Worm (Caenorhabditis elegans) whole organism, L1 larva: Measurements from ENCODE around the gene scp-1.

ENCODE experiments used
- C04F5.9 ChIP-seq: sonication (generic microtip); optimal IDR thresholded peaks from 2 replicates; lab custom pipeline; 2016; ENCODE audit warnings: missing genetic modification characterization, missing compliant biosample characterization
- C16A3.4 ChIP-seq: fragments of 150-350 bp; optimal IDR thresholded peaks from 2 replicates; lab custom pipeline; 2014; ENCODE audit warnings: missing biosample characterization, missing genetic modification characterization
- C34B4.2 ChIP-seq: sonication (generic microtip); optimal IDR thresholded peaks from 2 replicates; lab custom pipeline; 2017; ENCODE audit warnings: mild to moderate bottlenecking, missing genetic modification characterization, missing compliant biosample characterization
- F16B12.6 ChIP-seq: fragments of 150-350 bp; optimal IDR thresholded peaks from 2 replicates; lab custom pipeline; 2014; ENCODE audit warnings: missing biosample characterization, missing genetic modification characterization
- aha-1 ChIP-seq: fragments of 150-350 bp; optimal IDR thresholded peaks from 2 replicates; lab custom pipeline; 2014; ENCODE audit warnings: missing biosample characterization, missing genetic modification characterization
- aly-2 ChIP-seq: fragments of 150-350 bp; optimal IDR thresholded peaks from 2 replicates; lab custom pipeline; 2014; ENCODE audit warnings: missing biosample characterization, missing genetic modification characterization
- ama-1 ChIP-seq: fragments of 150-350 bp; optimal IDR thresholded peaks from 2 replicates; lab custom pipeline; 2014
- ceh-63 ChIP-seq: fragments of 200-800 bp; sonication (Bioruptor generic); optimal IDR thresholded peaks from 2 replicates; lab custom pipeline; 2018; ENCODE audit warnings: mild to moderate bottlenecking, missing genetic modification characterization, missing compliant biosample characterization
- ceh-8 ChIP-seq: fragments of 200-800 bp; sonication (Bioruptor generic); optimal IDR thresholded peaks from 2 replicates; lab custom pipeline; 2018; ENCODE audit warnings: mild to moderate bottlenecking, missing genetic modification characterization, moderate library complexity, missing compliant biosample characterization
- ceh-82 ChIP-seq, 3 experiments: fragments of 150-350 bp in 1 of 3; sonication (generic microtip) in 2 of 3; optimal IDR thresholded peaks; 2 replicates each; lab custom pipeline; 2014 to 2017; ENCODE audit warnings: missing biosample characterization in 3 of 3, missing genetic modification characterization in 3 of 3
- ceh-88 ChIP-seq: fragments of 200-800 bp; sonication (Bioruptor generic); IDR thresholded peaks from 2 replicates; pipeline ENCODE4 v1.3.6; 2022; ENCODE audit warnings: missing genetic modification characterization, missing compliant biosample characterization
- dpl-1 ChIP-seq, 3 experiments: fragments of 150-350 bp in 2 of 3; sonication (generic microtip) in 1 of 3; optimal IDR thresholded peaks; 2 replicates each; lab custom pipeline; 2014 to 2017; ENCODE audit warnings: missing biosample characterization in 3 of 3, missing genetic modification characterization in 3 of 3, missing genetic modification reagents in 3 of 3
- egl-13 ChIP-seq: sonication (generic microtip); optimal IDR thresholded peaks from 2 replicates; lab custom pipeline; 2016; ENCODE audit warnings: missing genotype, missing genetic modification reagents, missing genetic modification characterization, missing compliant biosample characterization
- elt-3 ChIP-seq, 6 experiments: fragments of 150-350 bp in 1 of 6; sonication (generic microtip); optimal IDR thresholded peaks; 2 replicates each; lab custom pipeline; 2017 to 2018; ENCODE audit warnings: missing biosample characterization in 6 of 6, missing genetic modification characterization in 6 of 6, inconsistent platforms in 1 of 6
- fkh-10 ChIP-seq: sonication (generic microtip); optimal IDR thresholded peaks from 2 replicates; lab custom pipeline; 2017; ENCODE audit warnings: missing biosample characterization, missing genetic modification reagents, missing genetic modification characterization
- fkh-4 ChIP-seq: sonication (generic microtip); optimal IDR thresholded peaks from 2 replicates; lab custom pipeline; 2016; ENCODE audit warnings: missing compliant biosample characterization, missing genetic modification characterization, borderline replicate concordance
- fkh-8 ChIP-seq: sonication (generic microtip); optimal IDR thresholded peaks from 2 replicates; lab custom pipeline; 2016; ENCODE audit warnings: mild to moderate bottlenecking, missing genetic modification characterization, missing compliant biosample characterization
- grh-1 ChIP-seq: fragments of 200-800 bp; sonication (Bioruptor generic); IDR thresholded peaks from 2 replicates; pipeline ENCODE4 v1.3.6; 2022; ENCODE audit warnings: missing genetic modification reagents, missing genetic modification characterization, missing compliant biosample characterization
- isw-1 ChIP-seq: fragments of 200-800 bp; sonication (Bioruptor generic); IDR thresholded peaks from 2 replicates; pipeline ENCODE4 v1.3.6; 2022; ENCODE audit warnings: missing genetic modification characterization, missing compliant biosample characterization
- jun-1 ChIP-seq: fragments of 150-350 bp; optimal IDR thresholded peaks from 2 replicates; lab custom pipeline; 2014; ENCODE audit warnings: missing biosample characterization, missing genetic modification reagents, missing genetic modification characterization
- lin-13 ChIP-seq: fragments of 150-350 bp; optimal IDR thresholded peaks from 2 replicates; lab custom pipeline; 2014; ENCODE audit warnings: missing biosample characterization, missing genetic modification reagents, missing genetic modification characterization
- lin-14 ChIP-seq: fragments of 200-800 bp; sonication (Bioruptor generic); optimal IDR thresholded peaks from 2 replicates; lab custom pipeline; 2018; ENCODE audit warnings: mild to moderate bottlenecking, missing genetic modification characterization, moderate library complexity, missing compliant biosample characterization
- lin-39 ChIP-seq: fragments of 150-350 bp; optimal IDR thresholded peaks from 2 replicates; lab custom pipeline; 2014; ENCODE audit warnings: missing biosample characterization, missing genetic modification reagents, missing genetic modification characterization
- mab-9 ChIP-seq: fragments of 200-800 bp; sonication (Bioruptor generic); IDR thresholded peaks from 2 replicates; pipeline ENCODE4 v1.3.6; 2022; ENCODE audit warnings: missing genetic modification reagents, missing genetic modification characterization, missing compliant biosample characterization
- mdl-1 ChIP-seq, 2 experiments: fragments of 150-350 bp; optimal IDR thresholded peaks; 2 replicates each; lab custom pipeline; 2014 to 2017; ENCODE audit warnings: missing biosample characterization in 2 of 2, missing genetic modification characterization in 2 of 2, inconsistent platforms in 1 of 2
- mef-2 ChIP-seq: fragments of 150-350 bp; optimal IDR thresholded peaks from 2 replicates; lab custom pipeline; 2014; ENCODE audit warnings: missing biosample characterization, missing genetic modification characterization
- mep-1 ChIP-seq: fragments of 150-350 bp; optimal IDR thresholded peaks from 2 replicates; lab custom pipeline; 2014; ENCODE audit warnings: missing biosample characterization, missing genetic modification characterization
- nhr-11 ChIP-seq: fragments of 150-350 bp; optimal IDR thresholded peaks from 2 replicates; lab custom pipeline; 2014; ENCODE audit warnings: missing biosample characterization, missing genetic modification characterization
- nhr-20 ChIP-seq: sonication (generic microtip); optimal IDR thresholded peaks from 2 replicates; lab custom pipeline; 2016; ENCODE audit warnings: mild to moderate bottlenecking, missing genetic modification characterization, missing compliant biosample characterization
- nhr-237 ChIP-seq: fragments of 150-350 bp; optimal IDR thresholded peaks from 2 replicates; lab custom pipeline; 2014; ENCODE audit warnings: missing biosample characterization, missing genetic modification characterization
- nhr-28 ChIP-seq: fragments of 150-350 bp; optimal IDR thresholded peaks from 2 replicates; lab custom pipeline; 2014; ENCODE audit warnings: missing biosample characterization, missing genetic modification characterization
- nhr-47 ChIP-seq: sonication (generic microtip); optimal IDR thresholded peaks from 2 replicates; lab custom pipeline; 2016; ENCODE audit warnings: mild to moderate bottlenecking, missing genetic modification characterization, moderate library complexity, missing compliant biosample characterization
- nhr-71 ChIP-seq: sonication (generic microtip); optimal IDR thresholded peaks from 2 replicates; lab custom pipeline; 2016; ENCODE audit warnings: mild to moderate bottlenecking, missing genetic modification characterization, moderate library complexity, missing compliant biosample characterization
- nhr-76 ChIP-seq: sonication (generic microtip); optimal IDR thresholded peaks from 2 replicates; lab custom pipeline; 2017; ENCODE audit warnings: missing biosample characterization, missing genetic modification characterization
- nhr-84 ChIP-seq: sonication (generic microtip); optimal IDR thresholded peaks from 2 replicates; lab custom pipeline; 2017; ENCODE audit warnings: missing biosample characterization, missing genetic modification characterization
- nhr-85 ChIP-seq: sonication (generic microtip); peaks from one replicate; lab custom pipeline; 2016; ENCODE audit warnings: missing genetic modification characterization, inconsistent platforms, missing compliant biosample characterization
- nhr-90 ChIP-seq: sonication (generic microtip); optimal IDR thresholded peaks from 2 replicates; lab custom pipeline; 2016; ENCODE audit warnings: mild to moderate bottlenecking, missing genetic modification characterization, missing compliant biosample characterization; ENCODE audit not compliant: poor library complexity
- pag-3 ChIP-seq: sonication (generic microtip); optimal IDR thresholded peaks from 2 replicates; lab custom pipeline; 2017; ENCODE audit warnings: missing genetic modification characterization, mild to moderate bottlenecking, missing compliant biosample characterization, antibody characterized with exemption, borderline replicate concordance; ENCODE audit not compliant: insufficient read depth
- pqm-1 ChIP-seq: sonication (generic microtip); optimal IDR thresholded peaks from 3 replicates; lab custom pipeline; 2017; ENCODE audit warnings: missing biosample characterization, missing genetic modification characterization
- rnt-1 ChIP-seq: sonication (generic microtip); optimal IDR thresholded peaks from 2 replicates; lab custom pipeline; 2016; ENCODE audit warnings: mild to moderate bottlenecking, missing genetic modification characterization, moderate library complexity, missing compliant biosample characterization
- skn-1 ChIP-seq: fragments of 150-350 bp; optimal IDR thresholded peaks from 2 replicates; lab custom pipeline; 2014; ENCODE audit warnings: missing biosample characterization, missing genetic modification characterization
- snu-23 ChIP-seq: sonication (generic microtip); optimal IDR thresholded peaks from 2 replicates; lab custom pipeline; 2016; ENCODE audit warnings: missing genetic modification characterization, missing compliant biosample characterization
- sox-4 ChIP-seq: sonication (generic microtip); optimal IDR thresholded peaks from 2 replicates; lab custom pipeline; 2016; ENCODE audit warnings: missing genetic modification characterization, missing compliant biosample characterization
- sptf-1 ChIP-seq: fragments of 150-350 bp; optimal IDR thresholded peaks from 2 replicates; lab custom pipeline; 2014; ENCODE audit warnings: missing biosample characterization, missing genetic modification characterization
- tbx-2 ChIP-seq: sonication (generic microtip); optimal IDR thresholded peaks from 2 replicates; lab custom pipeline; 2016; ENCODE audit warnings: missing genetic modification characterization, missing compliant biosample characterization
- tlp-1 ChIP-seq: fragments of 150-350 bp; optimal IDR thresholded peaks from 2 replicates; lab custom pipeline; 2014; ENCODE audit warnings: missing biosample characterization, missing genetic modification characterization
- unc-62 ChIP-seq: fragments of 150-350 bp; optimal IDR thresholded peaks from 2 replicates; lab custom pipeline; 2014; ENCODE audit warnings: missing biosample characterization, missing genetic modification reagents, missing genetic modification characterization
- unc-98 ChIP-seq: fragments of 200-800 bp; sonication (Bioruptor generic); IDR thresholded peaks from 2 replicates; pipeline ENCODE4 v1.3.6; 2022; ENCODE audit warnings: missing genetic modification characterization, missing compliant biosample characterization
- vab-15 ChIP-seq: sonication (generic microtip); optimal IDR thresholded peaks from 2 replicates; lab custom pipeline; 2017; ENCODE audit warnings: missing genotype, mild to moderate bottlenecking, missing genetic modification characterization, missing compliant biosample characterization
- xbp-1 ChIP-seq: sonication (generic microtip); optimal IDR thresholded peaks from 2 replicates; lab custom pipeline; 2016; ENCODE audit warnings: missing genetic modification characterization, missing compliant biosample characterization
- zag-1 ChIP-seq: fragments of 150-350 bp; optimal IDR thresholded peaks from 2 replicates; lab custom pipeline; 2014; ENCODE audit warnings: missing biosample characterization, missing genetic modification characterization
- ztf-11 ChIP-seq, 2 experiments: sonication (generic microtip); optimal IDR thresholded peaks; 2 replicates each; lab custom pipeline; 2016 to 2017; ENCODE audit warnings: missing genetic modification characterization in 2 of 2, missing biosample characterization in 1 of 2, missing compliant biosample characterization in 1 of 2
- ztf-4 ChIP-seq: fragments of 150-350 bp; optimal IDR thresholded peaks from 2 replicates; lab custom pipeline; 2014; ENCODE audit warnings: missing biosample characterization, missing genetic modification characterization

scp-1 gene

ce11 chrII:9343955-9344354 lies 10.1 kb downstream of the scp-1 start (continued):
- no peak for TF ChIP-seq C34B4.2 (tag; lab: Kevin White, UChicago)
- no peak for TF ChIP-seq nhr-28 (tag; lab: Kevin White, UChicago)
- TF ChIP-seq nhr-84 (tag; lab: Kevin White, UChicago): no peak
- peak; percentile 48 for TF ChIP-seq nhr-90
- no peak for TF ChIP-seq jun-1
- TF ChIP-seq mab-9: no peak
- TF ChIP-seq nhr-237 (tag; lab: Kevin White, UChicago): no peak

ce11 chrII:9345116-9345515 lies 11.3 kb downstream of the scp-1 start:
- no peak for TF ChIP-seq fkh-8 (tag; lab: Kevin White, UChicago)
- no peak for TF ChIP-seq mep-1 (tag; lab: Kevin White, UChicago)
- TF ChIP-seq pag-3: no peak
- 0 out of 2 replicates have a peak, but pooled peaks have one; percentile 20 for TF ChIP-seq grh-1 (GFP tag; lab: Robert Waterston, UW)
- no peak for TF ChIP-seq lin-39 (tag; lab: Kevin White, UChicago)
- no peak for TF ChIP-seq isw-1 (GFP tag; lab: Robert Waterston, UW)
- TF ChIP-seq snu-23: peak; percentile 27
- TF ChIP-seq ztf-11 (tag; optimal IDR thresholded peaks at IDR 0.05; lab: Kevin White, UChicago): no peak
- TF ChIP-seq sox-4 (tag; lab: Kevin White, UChicago): no peak
- TF ChIP-seq ceh-63 (GFP tag; lab: Kevin White, UChicago): no peak
- no peak for TF ChIP-seq mef-2 (tag; lab: Kevin White, UChicago)
- no peak for TF ChIP-seq ceh-8 (GFP tag; lab: Kevin White, UChicago)
- no peak for TF ChIP-seq aha-1 (tag; lab: Kevin White, UChicago)
- TF ChIP-seq xbp-1 (tag; lab: Kevin White, UChicago): no peak
- peak in 5 of 6 experiments; percentile 69 to 84 (median 79) for TF ChIP-seq elt-3 (tag; optimal IDR thresholded peaks at IDR 0.05; lab: Kevin White, UChicago)
- TF ChIP-seq unc-98 (GFP tag; lab: Robert Waterston, UW): no peak
- peak; percentile 34 for TF ChIP-seq nhr-71 (tag; lab: Kevin White, UChicago)
- no peak for TF ChIP-seq vab-15 (tag; lab: Kevin White, UChicago)
- TF ChIP-seq tbx-2: no peak
- no peak for TF ChIP-seq C04F5.9 (tag; lab: Kevin White, UChicago)
- no peak for TF ChIP-seq nhr-47 (tag; lab: Kevin White, UChicago)
- peak; percentile 70 for TF ChIP-seq lin-14 (GFP tag; lab: Kevin White, UChicago)
- TF ChIP-seq pqm-1 (tag; lab: Kevin White, UChicago): no peak
- TF ChIP-seq rnt-1 (tag; lab: Kevin White, UChicago): no peak
- no peak for TF ChIP-seq fkh-10 (GFP tag; lab: Kevin White, UChicago)
- TF ChIP-seq lin-13 (GFP tag; lab: Kevin White, UChicago): no peak
- TF ChIP-seq ztf-4: no peak
- no peak for TF ChIP-seq dpl-1 (GFP tag; optimal IDR thresholded peaks at IDR 0.05; lab: Kevin White, UChicago)
- TF ChIP-seq nhr-85 (tag; lab: Kevin White, UChicago): peak; percentile 63
- no peak for TF ChIP-seq C34B4.2 (tag; lab: Kevin White, UChicago)
- TF ChIP-seq aly-2 (tag; lab: Kevin White, UChicago): no peak
- no peak for TF ChIP-seq sptf-1
- TF ChIP-seq C16A3.4 (tag; lab: Kevin White, UChicago): no peak
- TF ChIP-seq skn-1 (tag; lab: Kevin White, UChicago): no peak
- TF ChIP-seq F16B12.6 (tag; lab: Kevin White, UChicago): no peak
- no peak for TF ChIP-seq ama-1 (lab: Kevin White, UChicago)
- no peak for TF ChIP-seq ceh-82 (tag; optimal IDR thresholded peaks at IDR 0.05; lab: Kevin White, UChicago)
- TF ChIP-seq nhr-28 (tag; lab: Kevin White, UChicago): no peak
- TF ChIP-seq tlp-1 (tag; lab: Kevin White, UChicago): no peak
- TF ChIP-seq zag-1 (tag; lab: Kevin White, UChicago): no peak
- no peak for TF ChIP-seq nhr-76 (tag; lab: Kevin White, UChicago)
- TF ChIP-seq unc-62 (GFP tag; lab: Kevin White, UChicago): no peak
- TF ChIP-seq nhr-20 (tag; lab: Kevin White, UChicago): peak; percentile 32
- no peak for TF ChIP-seq fkh-4
- no peak for TF ChIP-seq ceh-88 (GFP tag; lab: Robert Waterston, UW)
- TF ChIP-seq mdl-1 (tag; optimal IDR thresholded peaks at IDR 0.05; lab: Kevin White, UChicago): no peak
- TF ChIP-seq nhr-11 (tag; lab: Kevin White, UChicago): no peak
- TF ChIP-seq egl-13 (tag; lab: Kevin White, UChicago): no peak
